Worm (Caenorhabditis elegans) whole organism, L4 larva: ENCODE measurements around the gene dpy-8.

Experiments used
- F10B5.3 ChIP-seq: sonication (generic microtip); optimal IDR thresholded peaks from 2 replicates; lab custom pipeline; 2016; ENCODE audit warnings: mild to moderate bottlenecking, missing genetic modification characterization, missing compliant biosample characterization
- F37D6.2 ChIP-seq: sonication (generic microtip); optimal IDR thresholded peaks from 2 replicates; lab custom pipeline; 2016; ENCODE audit warnings: mild to moderate bottlenecking, missing genetic modification characterization, missing compliant biosample characterization
- T26A8.4 ChIP-seq: fragments of 200-800 bp; sonication (Bioruptor generic); IDR thresholded peaks from 2 replicates; pipeline ENCODE4 v1.3.6; 2022; ENCODE audit warnings: missing genetic modification characterization, missing compliant biosample characterization
- Y105C5A.15 ChIP-seq: fragments of 200-800 bp; sonication (Bioruptor generic); IDR thresholded peaks from 2 replicates; pipeline ENCODE4 v1.3.6; 2022; ENCODE audit warnings: missing genetic modification characterization, missing compliant biosample characterization
- Y5F2A.4 ChIP-seq: fragments of 200-800 bp; sonication (Bioruptor generic); optimal IDR thresholded peaks from 2 replicates; lab custom pipeline; 2018; ENCODE audit warnings: mild to moderate bottlenecking, missing genetic modification characterization, missing compliant biosample characterization
- Y75B8A.6 ChIP-seq: fragments of 200-800 bp; sonication (Bioruptor generic); IDR thresholded peaks from 2 replicates; pipeline ENCODE4 v1.3.6; 2022; ENCODE audit warnings: missing genetic modification reagents, missing genetic modification characterization, missing compliant biosample characterization
- aha-1 ChIP-seq: fragments of 150-350 bp; peaks from one replicate; lab custom pipeline; 2014; ENCODE audit warnings: missing biosample characterization, missing genetic modification characterization
- ceh-44 ChIP-seq: fragments of 200-800 bp; sonication (Bioruptor generic); IDR thresholded peaks from 2 replicates; pipeline ENCODE4 v1.3.6; 2022; ENCODE audit warnings: missing genetic modification reagents, missing genetic modification characterization, missing compliant biosample characterization
- ceh-62 ChIP-seq: sonication (generic microtip); optimal IDR thresholded peaks from 2 replicates; lab custom pipeline; 2017; ENCODE audit warnings: missing biosample characterization, missing genetic modification characterization
- ceh-82 ChIP-seq: sonication (generic microtip); optimal IDR thresholded peaks from 2 replicates; lab custom pipeline; 2017; ENCODE audit warnings: missing biosample characterization, missing genetic modification characterization
- ces-1 ChIP-seq: fragments of 150-350 bp; sonication (generic microtip); optimal IDR thresholded peaks from 4 replicates; lab custom pipeline; 2014; ENCODE audit warnings: missing biosample characterization, missing genetic modification reagents, missing genetic modification characterization
- cey-2 ChIP-seq: sonication (generic microtip); optimal IDR thresholded peaks from 3 replicates; lab custom pipeline; 2017; ENCODE audit warnings: missing genetic modification characterization, mild to moderate bottlenecking, missing compliant biosample characterization, antibody characterized with exemption, borderline replicate concordance; ENCODE audit not compliant: insufficient read depth
- ctbp-1 ChIP-seq: fragments of 200-800 bp; sonication (Bioruptor generic); IDR thresholded peaks from 2 replicates; pipeline ENCODE4 v1.3.6; 2022; ENCODE audit warnings: missing genetic modification reagents, missing genetic modification characterization, missing compliant biosample characterization
- daf-16 ChIP-seq, 3 experiments: sonication (generic microtip); optimal IDR thresholded peaks; 2 replicates each; lab custom pipeline; 2016 to 2017; ENCODE audit warnings: missing genetic modification characterization in 3 of 3, missing genetic modification reagents in 3 of 3, mild to moderate bottlenecking in 2 of 3, missing compliant biosample characterization in 2 of 3, missing biosample characterization in 1 of 3, moderate library complexity in 1 of 3
- duxl-1 ChIP-seq: sonication (generic microtip); optimal IDR thresholded peaks from 2 replicates; lab custom pipeline; 2016; ENCODE audit warnings: mild to moderate bottlenecking, missing genetic modification characterization, moderate library complexity, missing compliant biosample characterization; ENCODE audit not compliant: poor library complexity
- dve-1 ChIP-seq: sonication (generic microtip); optimal IDR thresholded peaks from 2 replicates; lab custom pipeline; 2017; ENCODE audit warnings: antibody characterized with exemption, mild to moderate bottlenecking, missing genetic modification characterization, missing compliant biosample characterization; ENCODE audit not compliant: insufficient read depth
- lin-13 ChIP-seq: fragments of 150-350 bp; optimal IDR thresholded peaks from 2 replicates; lab custom pipeline; 2014; ENCODE audit warnings: missing biosample characterization, missing genetic modification reagents, missing genetic modification characterization
- lin-15B ChIP-seq: fragments of 150-350 bp; sonication (generic microtip); optimal IDR thresholded peaks from 3 replicates; lab custom pipeline; 2014; ENCODE audit warnings: missing biosample characterization, missing genetic modification characterization
- lin-38 ChIP-seq: fragments of 200-800 bp; sonication (Bioruptor generic); IDR thresholded peaks from 2 replicates; pipeline ENCODE4 v1.3.6; 2022; ENCODE audit warnings: missing genetic modification reagents, missing genetic modification characterization, missing compliant biosample characterization
- lsy-2 ChIP-seq, 2 experiments: fragments of 150-350 bp in 1 of 2; sonication (generic microtip) in 1 of 2; optimal IDR thresholded peaks; 2 replicates each; lab custom pipeline; 2014 to 2017; ENCODE audit warnings: missing biosample characterization in 2 of 2, missing genetic modification characterization in 2 of 2
- madf-9 ChIP-seq: fragments of 200-800 bp; sonication (Bioruptor generic); conservative IDR thresholded peaks from 2 replicates; pipeline ENCODE4 v1.3.6; 2022; ENCODE audit warnings: missing genetic modification reagents, missing genetic modification characterization, missing compliant biosample characterization
- nhr-102 ChIP-seq: sonication (generic microtip); optimal IDR thresholded peaks from 2 replicates; lab custom pipeline; 2016; ENCODE audit warnings: mild to moderate bottlenecking, missing genetic modification characterization, moderate library complexity, missing compliant biosample characterization
- nhr-11 ChIP-seq: fragments of 150-350 bp; optimal IDR thresholded peaks from 2 replicates; lab custom pipeline; 2014; ENCODE audit warnings: missing biosample characterization, missing genetic modification characterization
- nhr-111 ChIP-seq: fragments of 200-800 bp; sonication (Bioruptor generic); optimal IDR thresholded peaks from 2 replicates; lab custom pipeline; 2018; ENCODE audit warnings: mild to moderate bottlenecking, missing genetic modification characterization, missing compliant biosample characterization
- nhr-25 ChIP-seq: sonication (generic microtip); optimal IDR thresholded peaks from 2 replicates; lab custom pipeline; 2017; ENCODE audit warnings: missing genetic modification characterization, mild to moderate bottlenecking, missing compliant biosample characterization, antibody characterized with exemption, moderate library complexity, borderline replicate concordance; ENCODE audit not compliant: insufficient read depth
- nhr-48 ChIP-seq: sonication (generic microtip); optimal IDR thresholded peaks from 2 replicates; lab custom pipeline; 2016; ENCODE audit warnings: mild to moderate bottlenecking, missing genetic modification characterization, missing compliant biosample characterization
- nhr-77 ChIP-seq: fragments of 150-350 bp; optimal IDR thresholded peaks from 2 replicates; lab custom pipeline; 2014; ENCODE audit warnings: missing biosample characterization, missing genetic modification characterization
- pha-4 ChIP-seq, 2 experiments: fragments of 150-350 bp in 1 of 2; fragments of 200-800 bp in 1 of 2; sonication (Bioruptor generic) in 1 of 2; IDR thresholded peaks in 1 of 2; optimal IDR thresholded peaks in 1 of 2; 2 replicates each; pipeline versions ENCODE4 v1.3.6 to Lab custom; 2014 to 2022; ENCODE audit warnings: missing genetic modification characterization in 2 of 2, missing genetic modification reagents in 2 of 2, missing biosample characterization in 1 of 2, missing compliant biosample characterization in 1 of 2
- pqm-1 ChIP-seq: sonication (generic microtip); optimal IDR thresholded peaks from 2 replicates; lab custom pipeline; 2017; ENCODE audit warnings: missing biosample characterization, missing genetic modification characterization
- set-16 ChIP-seq: fragments of 200-800 bp; sonication (Bioruptor generic); IDR thresholded peaks from 2 replicates; pipeline ENCODE4 v1.3.6; 2022; ENCODE audit warnings: missing genetic modification reagents, missing genetic modification characterization, missing compliant biosample characterization
- snpc-1.2 ChIP-seq: fragments of 200-800 bp; sonication (Bioruptor generic); IDR thresholded peaks from 2 replicates; pipeline ENCODE4 v1.3.6; 2022; ENCODE audit warnings: missing genetic modification reagents, missing genetic modification characterization, missing compliant biosample characterization
- snpc-4 ChIP-seq: fragments of 150-350 bp; optimal IDR thresholded peaks from 2 replicates; lab custom pipeline; 2014; ENCODE audit warnings: missing biosample characterization, missing genetic modification characterization
- spr-3 ChIP-seq: fragments of 200-800 bp; sonication (Bioruptor generic); optimal IDR thresholded peaks from 2 replicates; lab custom pipeline; 2018; ENCODE audit warnings: mild to moderate bottlenecking, missing genetic modification characterization, missing compliant biosample characterization
- tra-1 ChIP-seq: fragments of 200-800 bp; sonication (Bioruptor generic); IDR thresholded peaks from 2 replicates; pipeline ENCODE4 v1.3.6; 2022; ENCODE audit warnings: missing genetic modification reagents, missing genetic modification characterization, missing compliant biosample characterization
- unc-39 ChIP-seq: sonication (generic microtip); optimal IDR thresholded peaks from 2 replicates; lab custom pipeline; 2017; ENCODE audit warnings: missing biosample characterization, missing genetic modification characterization
- zfp-2 ChIP-seq: sonication (generic microtip); optimal IDR thresholded peaks from 2 replicates; lab custom pipeline; 2016; ENCODE audit warnings: mild to moderate bottlenecking, missing genetic modification characterization, missing compliant biosample characterization
- zip-11 ChIP-seq: fragments of 200-800 bp; sonication (Bioruptor generic); IDR thresholded peaks from 2 replicates; pipeline ENCODE4 v1.3.6; 2022; ENCODE audit warnings: missing genetic modification characterization, missing compliant biosample characterization
- zip-2 ChIP-seq: fragments of 150-350 bp; optimal IDR thresholded peaks from 2 replicates; lab custom pipeline; 2014; ENCODE audit warnings: missing biosample characterization, missing genetic modification characterization
- ztf-11 ChIP-seq: fragments of 150-350 bp; optimal IDR thresholded peaks from 2 replicates; lab custom pipeline; 2014; ENCODE audit warnings: missing biosample characterization, missing genetic modification characterization
- ztf-7 ChIP-seq: fragments of 150-350 bp; optimal IDR thresholded peaks from 2 replicates; lab custom pipeline; 2014; ENCODE audit warnings: missing biosample characterization, missing genetic modification characterization

The dpy-8 gene

DNA sequence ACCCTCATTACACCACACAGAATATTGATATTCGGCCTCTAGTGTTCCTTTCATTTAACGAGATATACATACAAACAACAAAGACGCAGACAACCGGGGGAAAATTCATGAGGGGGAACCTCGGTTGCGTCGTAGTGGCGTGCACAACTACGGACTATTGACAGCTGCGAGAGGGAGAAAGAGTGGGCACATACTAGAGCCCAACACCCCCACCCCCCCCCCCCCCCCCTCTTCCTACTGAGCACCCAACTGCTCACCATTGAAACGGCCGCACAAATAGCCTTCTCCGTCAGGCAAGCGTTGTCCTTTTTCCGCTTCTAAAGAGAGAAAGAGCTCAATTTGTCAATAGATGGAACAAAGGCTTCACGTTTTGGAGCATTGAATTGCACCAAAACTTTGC, 10.1 kb downstream of the dpy-8 start (continued):
- no peak for TF ChIP-seq nhr-77 (tag; lab: Kevin White, UChicago)
- TF ChIP-seq lin-13 (GFP tag; lab: Kevin White, UChicago), result no peak
- no peak for TF ChIP-seq ztf-11 (tag; lab: Kevin White, UChicago)
- no peak for TF ChIP-seq nhr-11
- no peak for TF ChIP-seq T26A8.4
- TF ChIP-seq ceh-82 (tag; lab: Kevin White, UChicago), result no peak
- TF ChIP-seq nhr-25 (tag; lab: Kevin White, UChicago), result no peak
- TF ChIP-seq pqm-1 (tag; lab: Kevin White, UChicago), result no peak
- no peak for TF ChIP-seq lin-38
- no peak for TF ChIP-seq cey-2 (tag; lab: Kevin White, UChicago)
- no peak for TF ChIP-seq unc-39
- no peak for TF ChIP-seq dve-1 (tag; lab: Kevin White, UChicago)
- no peak for TF ChIP-seq zip-11
- TF ChIP-seq Y5F2A.4, result no peak
- TF ChIP-seq madf-9 (GFP tag; lab: Robert Waterston, UW), result no peak
- no peak for TF ChIP-seq F37D6.2 (tag; lab: Kevin White, UChicago)
- no peak for TF ChIP-seq aha-1
- TF ChIP-seq tra-1 (GFP tag; lab: Robert Waterston, UW), result 0 out of 2 replicates have a peak, but pooled peaks have one; percentile 24
- peak; percentile 42; the same call in 1 of the 2 replicates for TF ChIP-seq ctbp-1 (GFP tag; lab: Robert Waterston, UW)
- TF ChIP-seq spr-3, result no peak
- TF ChIP-seq lsy-2 (tag; optimal IDR thresholded peaks at IDR 0.05; lab: Kevin White, UChicago), result no peak
- no peak for TF ChIP-seq ceh-44 (GFP tag; lab: Robert Waterston, UW)
- peak; percentile 85; the same call in 1 of the 2 replicates for TF ChIP-seq set-16 (GFP tag; lab: Robert Waterston, UW)
- no peak for TF ChIP-seq zfp-2 (tag; lab: Kevin White, UChicago)
- TF ChIP-seq ztf-7 (tag; lab: Kevin White, UChicago), result no peak
- no peak for TF ChIP-seq F10B5.3 (tag; lab: Kevin White, UChicago)
- no peak for TF ChIP-seq lin-15B (tag; lab: Kevin White, UChicago)
- no peak for TF ChIP-seq duxl-1 (tag; lab: Kevin White, UChicago)
- no peak for TF ChIP-seq nhr-111 (GFP tag; lab: Kevin White, UChicago)
- no peak for TF ChIP-seq snpc-4
- no peak for TF ChIP-seq daf-16 (GFP tag; optimal IDR thresholded peaks at IDR 0.05; lab: Kevin White, UChicago)
- no peak for TF ChIP-seq daf-16 (tag; optimal IDR thresholded peaks at IDR 0.05; lab: Kevin White, UChicago)
- no peak for TF ChIP-seq snpc-1.2 (GFP tag; lab: Robert Waterston, UW)
- TF ChIP-seq ceh-62 (tag; lab: Kevin White, UChicago), result no peak
- no peak for TF ChIP-seq nhr-48
- no peak for TF ChIP-seq zip-2
- TF ChIP-seq pha-4 (GFP tag; IDR thresholded peaks at IDR 0.05; lab: Robert Waterston, UW), result peak; percentile 43; the same call in 1 of the 2 replicates
- TF ChIP-seq pha-4 (tag; optimal IDR thresholded peaks at IDR 0.05; lab: Kevin White, UChicago), result no peak
- TF ChIP-seq nhr-102 (tag; lab: Kevin White, UChicago), result no peak
- TF ChIP-seq ces-1 (GFP tag; lab: Kevin White, UChicago), result no peak
- TF ChIP-seq Y75B8A.6 (GFP tag; lab: Robert Waterston, UW), result no peak
- no peak for TF ChIP-seq Y105C5A.15
- TF ChIP-seq, all 104 proteins: peak for 10
